Worm (Caenorhabditis elegans) whole organism, late embryonic: ENCODE data around the gene cdk-1.

Experiments used
- ama-1 ChIP-seq: fragments of 150-350 bp; optimal IDR thresholded peaks from 2 replicates; lab custom pipeline; 2014
- ceh-18 ChIP-seq: sonication (generic microtip); optimal IDR thresholded peaks from 2 replicates; lab custom pipeline; 2016; ENCODE audit warnings: missing genetic modification characterization, missing compliant biosample characterization
- ceh-19 ChIP-seq: fragments of 200-800 bp; sonication (Bioruptor generic); optimal IDR thresholded peaks from 2 replicates; lab custom pipeline; 2018; ENCODE audit warnings: mild to moderate bottlenecking, missing genetic modification characterization, missing compliant biosample characterization
- ceh-22 ChIP-seq: sonication (generic microtip); optimal IDR thresholded peaks from 2 replicates; lab custom pipeline; 2017; ENCODE audit warnings: missing biosample characterization, missing genetic modification characterization
- ceh-9 ChIP-seq: sonication (generic microtip); optimal IDR thresholded peaks from 2 replicates; lab custom pipeline; 2016; ENCODE audit warnings: mild to moderate bottlenecking, missing genetic modification characterization, inconsistent platforms, missing compliant biosample characterization
- eyg-1 ChIP-seq: sonication (generic microtip); optimal IDR thresholded peaks from 2 replicates; lab custom pipeline; 2016; ENCODE audit warnings: missing genotype, missing genetic modification characterization, missing compliant biosample characterization
- fax-1 ChIP-seq: sonication (generic microtip); optimal IDR thresholded peaks from 2 replicates; lab custom pipeline; 2016; ENCODE audit warnings: missing genotype, missing genetic modification characterization, missing compliant biosample characterization
- hlh-15 ChIP-seq: sonication (generic microtip); optimal IDR thresholded peaks from 2 replicates; lab custom pipeline; 2016; ENCODE audit warnings: missing genetic modification characterization, missing compliant biosample characterization
- lin-11 ChIP-seq: fragments of 200-800 bp; sonication (Bioruptor generic); optimal IDR thresholded peaks from 2 replicates; lab custom pipeline; 2018; ENCODE audit warnings: mild to moderate bottlenecking, missing genetic modification characterization, missing compliant biosample characterization
- nhr-11 ChIP-seq: fragments of 150-350 bp; optimal IDR thresholded peaks from 2 replicates; lab custom pipeline; 2014; ENCODE audit warnings: missing biosample characterization, missing genetic modification characterization
- unc-55 ChIP-seq: sonication (generic microtip); optimal IDR thresholded peaks from 2 replicates; lab custom pipeline; 2017; ENCODE audit warnings: missing biosample characterization, missing genetic modification reagents, missing genetic modification characterization
- zip-5 ChIP-seq: sonication (generic microtip); optimal IDR thresholded peaks from 2 replicates; lab custom pipeline; 2016; ENCODE audit warnings: missing genetic modification characterization, missing compliant biosample characterization

DNA sequence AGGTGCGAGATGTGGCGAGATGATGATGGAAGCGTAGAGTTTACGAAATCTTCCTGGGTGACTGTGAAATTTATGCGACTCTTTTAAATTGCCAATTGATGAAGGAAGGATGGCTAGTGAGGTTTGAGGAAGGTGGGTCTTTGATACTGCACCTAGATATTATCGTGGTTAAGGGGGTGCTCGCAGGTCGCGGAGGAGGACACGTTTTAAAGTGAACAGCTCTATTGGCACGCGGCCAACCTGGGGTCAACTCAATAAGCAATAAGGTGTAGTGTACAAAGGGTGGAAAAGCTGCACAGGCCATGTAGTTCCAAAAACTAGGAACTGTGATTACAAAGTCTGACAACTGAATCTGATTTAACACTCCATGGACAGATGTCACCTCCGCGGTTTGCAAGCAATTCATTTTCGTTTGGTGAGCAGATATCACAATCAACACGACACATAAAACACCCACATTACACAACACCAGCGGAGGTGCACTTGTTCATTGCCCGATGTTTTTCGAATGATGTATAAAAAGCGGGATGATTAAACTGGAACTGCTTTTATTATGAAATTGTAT, 1.9 kb upstream of the cdk-1 start:
- no peak for TF ChIP-seq fax-1 (tag; lab: Kevin White, UChicago)
- no peak for TF ChIP-seq hlh-15 (tag; lab: Kevin White, UChicago)
- no peak for TF ChIP-seq ama-1
- TF ChIP-seq zip-5 (tag; lab: Kevin White, UChicago) = no peak
- TF ChIP-seq unc-55 (GFP tag; lab: Kevin White, UChicago) = no peak
- no peak for TF ChIP-seq nhr-11 (tag; lab: Kevin White, UChicago)
- no peak for TF ChIP-seq ceh-19
- no peak for TF ChIP-seq ceh-18 (tag; lab: Kevin White, UChicago)
- no peak for TF ChIP-seq ceh-9 (tag; lab: Kevin White, UChicago)
- TF ChIP-seq eyg-1 (tag; lab: Kevin White, UChicago) = no peak
- no peak for TF ChIP-seq lin-11
- TF ChIP-seq ceh-22 = no peak
